Fruit fly (Drosophila melanogaster): Measurements from ENCODE around the gene Pex12.

Pex12 gene

dm6 chr2L:841708-842107 is 25.9 kb downstream of the Pex12 start (continued):
- no peak for TF ChIP-seq CG15696 (tag; optimal IDR thresholded peaks at IDR 0.05)
- TF ChIP-seq Dfd (GFP tag; optimal IDR thresholded peaks at IDR 0.05), result no peak
- TF ChIP-seq her (GFP tag; optimal IDR thresholded peaks at IDR 0.05), result peak; percentile 10
- TF ChIP-seq CG32772 (GFP tag; IDR thresholded peaks at IDR 0.05), result peak; percentile 77
- peak; percentile 55 for TF ChIP-seq CG34376 (GFP tag; optimal IDR thresholded peaks at IDR 0.05)
- TF ChIP-seq Xbp1 (GFP tag; optimal IDR thresholded peaks at IDR 0.05), result peak; percentile 81
- TF ChIP-seq CG3847 (GFP tag; IDR thresholded peaks at IDR 0.05), result peak; percentile 79
- no peak for TF ChIP-seq tll (GFP tag; optimal IDR thresholded peaks at IDR 0.05)
- TF ChIP-seq al (GFP tag; IDR thresholded peaks at IDR 0.05), result peak; percentile 80
- peak; percentile 73 for TF ChIP-seq CHES-1-like (GFP tag; optimal IDR thresholded peaks at IDR 0.05)
- peak; percentile 87 for TF ChIP-seq NFAT (GFP tag; IDR thresholded peaks at IDR 0.05)
- no peak for TF ChIP-seq gfzf (GFP tag; optimal IDR thresholded peaks at IDR 0.05)
- TF ChIP-seq HLH54F (GFP tag; optimal IDR thresholded peaks at IDR 0.05), result peak; percentile 62
- peak; percentile 93 for TF ChIP-seq Dbx (GFP tag; IDR thresholded peaks at IDR 0.05)
- no peak for TF ChIP-seq CG7987 (GFP tag; optimal IDR thresholded peaks at IDR 0.05)
- no peak for TF ChIP-seq nerfin-1 (tag; optimal IDR thresholded peaks at IDR 0.05)
- TF ChIP-seq oc (tag; optimal IDR thresholded peaks at IDR 0.05), result peak; percentile 9
- no peak for TF ChIP-seq da (GFP tag; optimal IDR thresholded peaks at IDR 0.05)
- TF ChIP-seq zfh2 (GFP tag; optimal IDR thresholded peaks at IDR 0.05), result peak; percentile 71
- TF ChIP-seq ems (GFP tag; optimal IDR thresholded peaks at IDR 0.05), result peak; percentile 51
- TF ChIP-seq odd (GFP tag; optimal IDR thresholded peaks at IDR 0.05), result peak; percentile 6
- no peak for TF ChIP-seq Kr (GFP tag; optimal IDR thresholded peaks at IDR 0.05)
- TF ChIP-seq kay (GFP tag; optimal IDR thresholded peaks at IDR 0.05), result peak; percentile 66
- no peak for TF ChIP-seq Hey (tag; optimal IDR thresholded peaks at IDR 0.05)
- TF ChIP-seq CG3407 (GFP tag; optimal IDR thresholded peaks at IDR 0.05), result peak; percentile 19
- TF ChIP-seq CG4730 (GFP tag; IDR thresholded peaks at IDR 0.05), result peak; percentile 51; the same call in 1 of the 2 replicates
- peak; percentile 48; the same call in 1 of the 2 replicates for TF ChIP-seq CG43689 (GFP tag; IDR thresholded peaks at IDR 0.05)
- TF ChIP-seq CG31224 (GFP tag; IDR thresholded peaks at IDR 0.05), result peak; percentile 84
- TF ChIP-seq org-1 (GFP tag; optimal IDR thresholded peaks at IDR 0.05), result peak; percentile 68
- 0 out of 2 replicates have a peak, but pooled peaks have one; percentile 45 for TF ChIP-seq sens-2 (GFP tag; IDR thresholded peaks at IDR 0.05)
- no peak for TF ChIP-seq Dip2 (GFP tag; IDR thresholded peaks at IDR 0.05)
- peak; percentile 48 for TF ChIP-seq sug (tag; optimal IDR thresholded peaks at IDR 0.05)
- peak; percentile 88 for TF ChIP-seq sob (GFP tag; IDR thresholded peaks at IDR 0.05)
- peak; percentile 59; the same call in 1 of the 3 replicates for TF ChIP-seq CG11560 (tag; IDR thresholded peaks at IDR 0.05)
- TF ChIP-seq Hr39 (optimal IDR thresholded peaks at IDR 0.05), result no peak
- no peak for TF ChIP-seq Dp (GFP tag; optimal IDR thresholded peaks at IDR 0.05)
- peak; percentile 35 for TF ChIP-seq bab2 (GFP tag; optimal IDR thresholded peaks at IDR 0.05)
- TF ChIP-seq Deaf1 (tag; optimal IDR thresholded peaks at IDR 0.05), result peak; percentile 39
- no peak for TF ChIP-seq Trl (optimal IDR thresholded peaks at IDR 0.05)
- TF ChIP-seq Trl (GFP tag; optimal IDR thresholded peaks at IDR 0.05), result peak; percentile 32
- peak; percentile 69 for TF ChIP-seq CoRest (tag; optimal IDR thresholded peaks at IDR 0.05)
- TF ChIP-seq otp (GFP tag; IDR thresholded peaks at IDR 0.05), result peak; percentile 66; the same call in 1 of the 3 replicates
- TF ChIP-seq Lhr (GFP tag; optimal IDR thresholded peaks at IDR 0.05), result peak; percentile 15
- TF ChIP-seq dan (GFP tag; IDR thresholded peaks at IDR 0.05), result no peak
- TF ChIP-seq ken (GFP tag; IDR thresholded peaks at IDR 0.05), result peak; percentile 65; the same call in 1 of the 3 replicates
- peak; percentile 11 for TF ChIP-seq kah (GFP tag; optimal IDR thresholded peaks at IDR 0.05)
- TF ChIP-seq z (GFP tag; IDR thresholded peaks at IDR 0.05), result 0 out of 3 replicates have a peak, but pooled peaks have one; percentile 43
- peak; percentile 85 for TF ChIP-seq CG18599 (GFP tag; optimal IDR thresholded peaks at IDR 0.05)
- peak; percentile 81 for TF ChIP-seq CG14441 (GFP tag; IDR thresholded peaks at IDR 0.05)
- TF ChIP-seq slou (GFP tag; optimal IDR thresholded peaks at IDR 0.05), result no peak
- TF ChIP-seq CG31388 (GFP tag; optimal IDR thresholded peaks at IDR 0.05), result no peak
- peak; percentile 74 for TF ChIP-seq ara (GFP tag; IDR thresholded peaks at IDR 0.05)
